Worm (Caenorhabditis elegans): Measurements from ENCODE around the gene B0272.3.
A peak's percentile ranks its signal among the peaks of the same experiment; 100 is the strongest.
"Not testable (repeated sequence)": the region's sequence is repeated elsewhere in the genome, so short reads cannot be mapped to it uniquely, and the experiment has no call there.

Gene B0272.3

DNA sequence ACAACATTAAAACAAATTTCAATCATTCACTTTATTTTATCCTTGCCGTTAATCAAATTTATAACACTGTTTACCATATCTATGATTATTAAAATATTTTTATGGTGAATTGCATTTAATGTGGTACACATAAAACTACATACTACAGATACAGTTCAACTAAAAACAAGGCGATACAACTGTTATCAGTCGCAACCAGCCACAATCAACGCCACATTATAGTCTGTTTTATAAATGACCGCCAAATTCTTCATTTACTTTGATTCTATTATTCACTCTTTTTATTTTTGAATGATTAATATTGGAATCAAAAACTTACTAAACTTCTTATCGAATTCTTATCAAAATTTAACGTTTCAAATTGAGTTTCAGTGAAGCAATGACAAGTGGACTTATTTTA, 3.2 kb upstream of the B0272.3 start, which contains the start of gene B0272.4:
TSS of gene B0272.4 (plus strand) at position 373 of the 400 bp plus-strand sequence.
- TF ChIP-seq him-1 (tag; optimal IDR thresholded peaks at IDR 0.05), result no peak
- TF ChIP-seq W03F9.2 (tag; optimal IDR thresholded peaks at IDR 0.05), result no peak
- no peak for TF ChIP-seq dao-5 (tag; optimal IDR thresholded peaks at IDR 0.05)

- TF ChIP-seq dao-5 (tag; optimal IDR thresholded peaks at IDR 0.05), result no peak
- no peak for TF ChIP-seq W03F9.2 (tag; optimal IDR thresholded peaks at IDR 0.05)
- TF ChIP-seq him-1 (tag; optimal IDR thresholded peaks at IDR 0.05), result no peak
Measured at ce11 chrX:9436843-9437312, 5.6 kb downstream of the B0272.3 start, which contains the start of gene tbb-4. Gene tbb-4 (minus strand): TSS chrX:9436893.

ce11 chrX:9441512-9441911, 10.3 kb downstream of the B0272.3 start, which contains the start of gene memb-1:
Gene memb-1 (minus strand): TSS chrX:9441571.
- TF ChIP-seq him-1 (tag; optimal IDR thresholded peaks at IDR 0.05), result peak; percentile 64
- TF ChIP-seq W03F9.2 (tag; optimal IDR thresholded peaks at IDR 0.05), result peak; percentile 14
- TF ChIP-seq dao-5 (tag; optimal IDR thresholded peaks at IDR 0.05), result no peak

- TF ChIP-seq him-1 (tag; optimal IDR thresholded peaks at IDR 0.05) (no peak), W03F9.2 (tag; optimal IDR thresholded peaks at IDR 0.05) (no peak), dao-5 (tag; optimal IDR thresholded peaks at IDR 0.05) (no peak)
Measured at ce11 chrX:9443871-9444270, 12.6 kb downstream of the B0272.3 start.

DNA sequence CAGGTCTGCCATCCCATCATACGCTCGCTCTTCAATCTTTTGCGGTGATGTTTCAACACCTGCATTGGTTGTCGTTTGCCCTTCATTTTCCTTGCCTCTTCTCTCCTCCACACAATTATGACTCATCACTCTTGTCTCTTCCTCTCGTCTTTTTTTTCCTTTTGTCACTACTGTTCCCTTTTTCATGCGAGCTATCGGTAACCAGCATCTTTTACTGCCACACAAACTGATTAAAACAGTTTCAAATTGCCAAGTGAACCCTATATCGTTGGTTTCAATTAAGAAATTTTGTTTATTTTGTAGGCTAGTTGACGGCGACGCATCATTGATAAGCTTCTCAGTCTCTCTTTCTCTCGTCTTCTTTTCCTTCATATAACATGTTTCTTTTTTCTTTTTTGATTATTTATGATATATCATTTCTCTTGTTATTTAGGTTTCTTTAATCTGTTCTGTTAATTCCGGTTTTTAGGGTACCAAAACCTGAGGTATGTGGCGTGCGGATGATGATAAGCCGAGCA, 15.0 kb downstream of the B0272.3 start, which contains the start of gene ZK899.1:
TSS of gene ZK899.1 (plus strand) at position 468 of the 518 bp plus-strand sequence.
- TF ChIP-seq W03F9.2 (tag; optimal IDR thresholded peaks at IDR 0.05) (no peak), him-1 (tag; optimal IDR thresholded peaks at IDR 0.05) (no peak), dao-5 (tag; optimal IDR thresholded peaks at IDR 0.05) (no peak)

- TF ChIP-seq dao-5 (tag; optimal IDR thresholded peaks at IDR 0.05) (no peak), W03F9.2 (tag; optimal IDR thresholded peaks at IDR 0.05) (no peak), him-1 (tag; optimal IDR thresholded peaks at IDR 0.05) (no peak)
Measured at ce11 chrX:9449330-9449729, 18.1 kb downstream of the B0272.3 start, which contains the start of gene ZK899.7. Gene ZK899.7 (minus strand): TSS chrX:9449430.

- TF ChIP-seq dao-5 (tag; optimal IDR thresholded peaks at IDR 0.05) (no peak), him-1 (tag; optimal IDR thresholded peaks at IDR 0.05) (no peak), W03F9.2 (tag; optimal IDR thresholded peaks at IDR 0.05) (no peak)
Measured at ce11 chrX:9451944-9452453, 20.8 kb downstream of the B0272.3 start, which contains the start of gene ZK899.2. Gene ZK899.2 (minus strand): TSS chrX:9451994.

DNA sequence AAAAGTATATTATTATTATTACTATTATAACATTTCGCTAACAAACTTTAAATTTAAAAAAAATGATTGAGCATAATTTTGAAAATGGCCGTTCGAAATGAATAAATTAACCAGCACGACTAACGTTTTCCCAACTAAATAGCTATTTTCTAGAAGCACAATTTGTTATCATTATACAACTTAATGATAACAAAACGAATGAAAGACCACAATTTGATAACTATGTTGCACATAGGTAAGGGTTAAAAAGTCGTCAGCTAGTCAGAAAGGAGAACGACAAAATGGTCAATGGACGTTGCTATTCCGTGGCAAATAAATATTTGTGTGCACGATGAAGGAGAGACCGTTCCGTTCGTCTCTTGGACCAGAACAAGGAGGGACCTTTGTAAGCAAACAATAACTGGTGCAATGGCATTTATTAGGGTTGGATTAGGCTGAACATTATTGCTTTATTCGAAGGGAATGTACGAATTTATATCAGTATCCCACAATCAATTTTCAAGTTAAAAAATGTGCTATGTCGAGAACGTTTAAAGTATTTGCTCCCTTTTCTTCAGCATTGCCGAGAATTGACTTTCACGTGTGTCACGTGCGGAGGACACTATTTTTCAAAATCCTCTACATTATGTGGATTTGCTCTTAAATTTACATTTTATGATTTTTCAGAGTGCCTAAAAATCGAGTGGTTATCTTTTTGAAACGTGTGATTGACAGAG, 21.4 kb downstream of the B0272.3 start, which contains the start of gene ZK899.3:
TSS of gene ZK899.3 (plus strand) at position 666 of the 716 bp plus-strand sequence.
- TF ChIP-seq dao-5 (tag; optimal IDR thresholded peaks at IDR 0.05) (no peak), W03F9.2 (tag; optimal IDR thresholded peaks at IDR 0.05) (no peak), him-1 (tag; optimal IDR thresholded peaks at IDR 0.05) (no peak)

- TF ChIP-seq him-1 (tag; optimal IDR thresholded peaks at IDR 0.05), result no peak
- no peak for TF ChIP-seq W03F9.2 (tag; optimal IDR thresholded peaks at IDR 0.05)
Measured at ce11 chrX:9456579-9456978, 25.3 kb downstream of the B0272.3 start.

DNA sequence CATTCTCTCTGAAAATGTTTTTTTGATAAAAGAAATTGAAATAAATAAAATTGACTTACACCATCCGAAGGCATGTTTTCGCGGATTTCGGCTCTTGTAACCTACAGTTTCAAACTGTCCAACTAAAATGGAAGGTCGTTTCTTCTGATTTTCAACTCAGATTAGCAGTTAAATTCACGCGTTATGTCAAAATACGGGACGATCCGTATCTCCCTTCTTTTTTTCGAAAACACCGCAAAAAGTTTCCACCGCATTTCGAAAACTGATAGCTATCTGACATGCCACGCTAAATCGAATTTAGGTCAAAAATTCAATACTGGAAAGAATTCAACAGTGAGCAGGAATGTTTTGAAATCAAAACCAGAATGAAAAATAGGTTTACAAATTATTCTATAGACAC, 26.9 kb downstream of the B0272.3 start, which contains the start of gene tba-8:
TSS of gene tba-8 (minus strand) at position 207 of the 400 bp plus-strand sequence.
- TF ChIP-seq dao-5 (tag; optimal IDR thresholded peaks at IDR 0.05) (no peak), him-1 (tag; optimal IDR thresholded peaks at IDR 0.05) (no peak), W03F9.2 (tag; optimal IDR thresholded peaks at IDR 0.05) (no peak)

DNA sequence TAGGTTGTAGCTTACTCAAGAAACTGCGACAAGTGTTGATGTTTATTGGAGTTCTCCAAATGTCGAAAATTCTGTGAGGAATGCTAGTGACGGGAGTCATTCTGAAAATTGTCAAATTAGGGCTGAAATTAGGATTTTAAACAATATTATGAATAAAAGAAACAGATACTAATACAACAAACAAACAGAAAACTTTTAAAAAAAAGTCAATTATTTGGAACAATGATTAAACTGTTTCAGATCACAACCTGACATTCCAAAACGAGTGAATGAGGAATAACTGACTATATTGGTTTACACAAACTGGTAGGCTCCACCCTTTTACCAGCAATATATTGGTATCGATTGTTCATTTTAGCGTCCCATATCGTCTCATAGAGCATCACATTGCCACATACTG, 29.6 kb downstream of the B0272.3 start, which contains the start of gene ZK899.5:
TSS of gene ZK899.5 (minus strand) at position 101 of the 400 bp plus-strand sequence.
- TF ChIP-seq W03F9.2, him-1, dao-5 (tag; optimal IDR thresholded peaks at IDR 0.05): not testable (repeated sequence)

DNA sequence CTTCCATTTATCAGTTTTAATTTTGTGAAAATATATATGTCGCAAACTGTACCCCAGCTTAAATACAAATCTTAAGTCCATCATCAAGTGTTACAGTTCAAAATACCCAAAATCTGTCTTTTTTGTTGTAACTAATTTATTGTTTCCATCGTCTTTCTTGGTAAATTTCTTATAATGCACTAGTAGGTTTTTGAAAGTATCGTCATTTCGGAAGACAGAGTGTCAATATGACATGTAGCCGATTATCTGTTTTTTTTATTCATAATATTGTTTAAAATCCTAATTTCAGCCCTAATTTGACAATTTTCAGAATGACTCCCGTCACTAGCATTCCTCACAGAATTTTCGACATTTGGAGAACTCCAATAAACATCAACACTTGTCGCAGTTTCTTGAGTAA, 31.8 kb downstream of the B0272.3 start, which contains the start of gene ZK899.6:
TSS of gene ZK899.6 (plus strand) at position 301 of the 400 bp plus-strand sequence.
- not testable (repeated sequence) for TF ChIP-seq him-1, dao-5, W03F9.2 (tag; optimal IDR thresholded peaks at IDR 0.05)

DNA sequence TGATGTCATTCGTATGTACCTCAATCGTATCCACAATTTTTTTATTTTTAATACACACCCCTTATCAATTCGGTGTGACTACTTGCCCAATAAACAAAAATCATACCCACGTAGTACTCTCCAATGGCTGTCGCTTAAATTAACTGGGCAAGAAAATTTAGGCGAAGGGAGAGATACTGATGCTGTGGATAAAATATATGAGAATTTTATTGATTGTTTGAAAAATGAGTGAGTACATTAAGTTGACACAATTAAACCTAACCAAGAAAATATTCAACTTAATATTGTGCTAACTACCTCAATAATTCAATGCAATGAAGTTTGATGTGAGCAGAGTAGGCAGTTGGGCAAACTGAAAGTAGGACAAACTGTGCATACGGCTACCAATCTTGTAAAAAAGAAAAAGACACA, 34.5 kb downstream of the B0272.3 start:
- TF ChIP-seq him-1 (tag; optimal IDR thresholded peaks at IDR 0.05) (peak; percentile 100), dao-5 (tag; optimal IDR thresholded peaks at IDR 0.05) (peak; percentile 94), W03F9.2 (tag; optimal IDR thresholded peaks at IDR 0.05) (peak; percentile 98)
